Worm (Caenorhabditis elegans): ENCODE measurements around the gene C33D9.8.

C33D9.8 gene

DNA sequence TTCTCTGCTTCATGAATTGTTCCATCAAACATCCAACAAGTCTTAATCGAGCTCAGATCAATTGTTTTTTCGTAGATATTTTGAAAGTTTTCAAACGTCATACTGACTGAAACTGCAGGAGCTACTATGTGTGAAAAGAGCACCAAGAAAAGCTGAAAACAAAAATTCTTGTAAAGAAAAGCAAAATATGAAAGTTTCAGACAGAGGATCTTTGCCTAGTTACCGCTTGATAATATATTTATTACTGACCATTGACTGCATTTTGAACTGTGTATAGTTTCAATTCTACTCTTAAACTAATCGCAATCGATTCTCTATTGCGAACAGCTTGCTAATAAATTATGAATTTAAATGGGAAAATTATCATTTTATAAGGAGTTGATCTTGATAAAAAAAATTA, 11.7 kb upstream of the C33D9.8 start, which contains the start of gene clec-182:
clec-182 (minus strand) TSS at position 101 of the 400 bp plus-strand sequence.
- TF ChIP-seq lsy-12 (tag; optimal IDR thresholded peaks at IDR 0.05) (no peak), skn-1 (tag; optimal IDR thresholded peaks at IDR 0.05) (no peak), unc-62 (GFP tag; optimal IDR thresholded peaks at IDR 0.05) (no peak), nfya-1 (tag; optimal IDR thresholded peaks at IDR 0.05; ENCODE audit: insufficient read depth) (no peak), ztf-11 (tag; optimal IDR thresholded peaks at IDR 0.05) (no peak), lin-15B (tag; optimal IDR thresholded peaks at IDR 0.05) (no peak), mdl-1 (tag; optimal IDR thresholded peaks at IDR 0.05) (no peak), elt-1 (tag; optimal IDR thresholded peaks at IDR 0.05) (no peak), snpc-4 (tag; optimal IDR thresholded peaks at IDR 0.05) (no peak), elt-2 (tag; optimal IDR thresholded peaks at IDR 0.05) (no peak), ZK546.5 (tag; optimal IDR thresholded peaks at IDR 0.05) (no peak), nhr-67 (tag; optimal IDR thresholded peaks at IDR 0.05) (no peak), mml-1 (tag; optimal IDR thresholded peaks at IDR 0.05) (no peak)

DNA sequence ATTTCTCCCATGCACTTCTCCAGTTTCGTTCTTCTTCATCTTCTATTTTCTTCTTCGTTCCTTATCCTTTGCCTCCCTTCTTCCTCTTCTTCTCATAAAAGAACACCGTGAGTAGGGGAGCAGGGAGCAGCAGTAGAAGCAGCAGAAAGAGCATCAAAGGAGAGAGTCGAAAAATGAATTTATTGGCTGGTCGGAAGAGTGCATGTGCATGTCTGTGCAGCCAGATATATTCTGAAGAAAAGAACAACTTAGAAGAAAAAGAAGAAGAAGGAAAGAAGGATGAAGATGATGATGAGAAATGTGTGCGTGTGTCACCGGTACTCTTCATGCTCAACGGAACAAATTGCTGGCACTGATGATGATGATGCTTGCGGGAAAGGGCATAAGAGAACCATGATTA, 9.7 kb upstream of the C33D9.8 start:
- TF ChIP-seq snpc-4 (tag; optimal IDR thresholded peaks at IDR 0.05) (peak; percentile 41), hmg-11 (tag; optimal IDR thresholded peaks at IDR 0.05) (peak; percentile 26), nhr-12 (tag; optimal IDR thresholded peaks at IDR 0.05) (no peak), lin-39 (tag; optimal IDR thresholded peaks at IDR 0.05) (peak; percentile 64), nfya-1 (tag; optimal IDR thresholded peaks at IDR 0.05; ENCODE audit: insufficient read depth) (peak; percentile 66), ZK546.5 (tag; optimal IDR thresholded peaks at IDR 0.05) (no peak), fkh-10 (GFP tag; optimal IDR thresholded peaks at IDR 0.05) (peak; percentile 68)

DNA sequence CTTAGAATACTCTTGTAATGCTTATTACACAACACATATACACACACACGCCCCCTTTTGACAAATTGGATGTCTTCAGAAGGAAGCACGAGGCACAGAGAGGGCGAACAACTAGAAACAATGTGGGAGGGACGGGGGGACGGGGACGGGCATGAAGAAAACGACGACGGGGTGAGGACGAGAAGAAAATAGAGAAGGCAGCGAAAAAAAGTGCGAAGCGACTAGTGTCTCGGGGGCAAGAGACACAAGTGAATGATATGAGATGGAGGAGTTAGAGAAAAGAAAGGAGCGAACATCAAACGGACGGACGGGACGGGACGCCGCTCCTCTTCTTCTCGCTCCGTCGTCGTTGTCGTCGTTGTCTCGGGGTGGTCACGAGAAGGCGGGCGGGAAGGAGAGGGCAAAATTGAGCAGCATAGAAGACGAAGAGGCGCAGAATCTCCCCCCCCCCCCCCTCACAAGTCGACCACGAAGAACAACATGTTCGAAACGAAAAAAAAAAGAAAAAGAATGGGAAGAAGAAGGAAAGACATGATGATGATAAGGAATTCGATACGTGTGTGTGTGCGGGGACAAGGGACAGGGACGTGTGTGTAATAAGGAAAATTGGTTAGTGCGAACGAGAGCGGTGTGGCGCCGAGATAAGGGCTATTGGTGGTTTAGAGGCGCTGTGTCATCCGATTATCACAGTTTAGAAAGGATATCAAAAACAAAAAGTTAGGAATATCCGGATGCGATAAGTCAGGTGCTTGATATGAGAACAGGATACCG, 8.5 kb upstream of the C33D9.8 start:
- TF ChIP-seq lsy-12 (tag; optimal IDR thresholded peaks at IDR 0.05) = peak; percentile 82
- peak; percentile 62 for TF ChIP-seq nhr-43 (tag; optimal IDR thresholded peaks at IDR 0.05; ENCODE audit: poor library complexity, severe bottlenecking)
- TF ChIP-seq unc-62 (GFP tag; optimal IDR thresholded peaks at IDR 0.05) = peak; percentile 80
- peak; percentile 49 for TF ChIP-seq ceh-82 (tag; optimal IDR thresholded peaks at IDR 0.05)
- TF ChIP-seq snpc-4 (tag; optimal IDR thresholded peaks at IDR 0.05) = peak; percentile 83
- TF ChIP-seq mdl-1 (tag; optimal IDR thresholded peaks at IDR 0.05) = peak; percentile 75
- peak; percentile 7 for TF ChIP-seq daf-12 (tag; optimal IDR thresholded peaks at IDR 0.05)
- peak; percentile 79 for TF ChIP-seq lin-39 (tag; optimal IDR thresholded peaks at IDR 0.05)
- peak; percentile 67 for TF ChIP-seq ztf-4 (tag; optimal IDR thresholded peaks at IDR 0.05)
- TF ChIP-seq ztf-11 (tag; optimal IDR thresholded peaks at IDR 0.05) = no peak
- TF ChIP-seq lin-15B (tag; optimal IDR thresholded peaks at IDR 0.05) = peak; percentile 17
- TF ChIP-seq jun-1 (tag; optimal IDR thresholded peaks at IDR 0.05) = peak; percentile 77
- peak; percentile 81 for TF ChIP-seq nfya-1 (tag; optimal IDR thresholded peaks at IDR 0.05; ENCODE audit: insufficient read depth)
- TF ChIP-seq hmg-11 (tag; optimal IDR thresholded peaks at IDR 0.05) = peak; percentile 80
- no peak for TF ChIP-seq nhr-76 (tag; optimal IDR thresholded peaks at IDR 0.05)
- peak; percentile 65 for TF ChIP-seq elt-1 (tag; optimal IDR thresholded peaks at IDR 0.05)
- TF ChIP-seq zag-1 (tag; optimal IDR thresholded peaks at IDR 0.05) = peak; percentile 29
- TF ChIP-seq egl-27 (tag; optimal IDR thresholded peaks at IDR 0.05) = peak; percentile 53
- no peak for TF ChIP-seq fos-1 (tag; optimal IDR thresholded peaks at IDR 0.05)
- TF ChIP-seq elt-3 (tag; optimal IDR thresholded peaks at IDR 0.05) = peak in 1 of 3 experiments; percentile 11
- TF ChIP-seq ceh-28 (tag; optimal IDR thresholded peaks at IDR 0.05) = peak; percentile 57
- no peak for TF ChIP-seq nhr-28 (tag; optimal IDR thresholded peaks at IDR 0.05)
- TF ChIP-seq R02D3.7 (tag; optimal IDR thresholded peaks at IDR 0.05) = peak; percentile 46
- peak; percentile 71 for TF ChIP-seq tbx-2 (tag; optimal IDR thresholded peaks at IDR 0.05)
- TF ChIP-seq pqm-1 (tag; optimal IDR thresholded peaks at IDR 0.05) = peak; percentile 56
- peak; percentile 88 for TF ChIP-seq nhr-25 (tag; optimal IDR thresholded peaks at IDR 0.05)
- peak; percentile 68 for TF ChIP-seq pha-4 (tag; optimal IDR thresholded peaks at IDR 0.05)
- no peak for TF ChIP-seq nhr-237 (tag; optimal IDR thresholded peaks at IDR 0.05)
- TF ChIP-seq mml-1 (tag; optimal IDR thresholded peaks at IDR 0.05) = no peak
- no peak for TF ChIP-seq nhr-67 (tag; optimal IDR thresholded peaks at IDR 0.05)
- TF ChIP-seq elt-2 (tag; optimal IDR thresholded peaks at IDR 0.05) = peak; percentile 97
- peak; percentile 83 for TF ChIP-seq nhr-23 (tag; optimal IDR thresholded peaks at IDR 0.05)
- TF ChIP-seq skn-1 (tag; optimal IDR thresholded peaks at IDR 0.05) = peak; percentile 12
- TF ChIP-seq fkh-10 (GFP tag; optimal IDR thresholded peaks at IDR 0.05) = peak; percentile 90
